Worm (Caenorhabditis elegans) whole organism, L2 larva: Measurements from ENCODE around the gene svh-5.

Experiments
- F13H6.1 ChIP-seq: sonication (generic microtip); optimal IDR thresholded peaks from 2 replicates; lab custom pipeline; 2016; ENCODE audit warnings: missing genetic modification characterization, missing compliant biosample characterization
- aly-2 ChIP-seq: fragments of 150-350 bp; optimal IDR thresholded peaks from 2 replicates; lab custom pipeline; 2014; ENCODE audit warnings: missing biosample characterization, missing genetic modification characterization
- ama-1 ChIP-seq: fragments of 150-350 bp; optimal IDR thresholded peaks from 2 replicates; lab custom pipeline; 2018; ENCODE audit warnings: inconsistent platforms
- ceh-82 ChIP-seq: fragments of 150-350 bp; optimal IDR thresholded peaks from 2 replicates; lab custom pipeline; 2014; ENCODE audit warnings: missing biosample characterization, missing genetic modification characterization
- lin-11 ChIP-seq: fragments of 150-350 bp; sonication (generic microtip); optimal IDR thresholded peaks from 2 replicates; lab custom pipeline; 2014; ENCODE audit warnings: missing biosample characterization, missing genetic modification characterization, inconsistent platforms, mixed read lengths
- peb-1 ChIP-seq: fragments of 150-350 bp; optimal IDR thresholded peaks from 2 replicates; lab custom pipeline; 2014; ENCODE audit warnings: missing biosample characterization, missing genetic modification characterization
- zag-1 ChIP-seq: fragments of 150-350 bp; optimal IDR thresholded peaks from 2 replicates; lab custom pipeline; 2014; ENCODE audit warnings: missing biosample characterization, missing genetic modification characterization
- ztf-11 ChIP-seq: sonication (generic microtip); optimal IDR thresholded peaks from 2 replicates; lab custom pipeline; 2017; ENCODE audit warnings: missing biosample characterization, missing genetic modification characterization

ce11 chrX:15389853-15390252, 12.2 kb upstream of the svh-5 start:
- TF ChIP-seq ama-1 (lab: Kevin White, UChicago): no peak
- no peak for TF ChIP-seq aly-2
- TF ChIP-seq zag-1 (tag; lab: Kevin White, UChicago): no peak
- no peak for TF ChIP-seq lin-11 (tag; lab: Kevin White, UChicago)
- no peak for TF ChIP-seq peb-1
- no peak for TF ChIP-seq ztf-11 (tag; lab: Kevin White, UChicago)
- no peak for TF ChIP-seq ceh-82
- TF ChIP-seq F13H6.1: no peak
